Fruit fly (Drosophila melanogaster): ENCODE measurements around the gene CG44014.

Gene CG44014

dm6 chr3R:15508631-15509030, at the start of gene CG44014:
Gene CG44014, minus strand, starts transcription at chr3R:15508886.
- TF ChIP-seq Pif1A (GFP tag; optimal IDR thresholded peaks at IDR 0.05) (no peak), D1 (tag; optimal IDR thresholded peaks at IDR 0.05) (no peak), CG17806 (tag; optimal IDR thresholded peaks at IDR 0.05) (no peak), CG9948 (tag; optimal IDR thresholded peaks at IDR 0.05) (no peak), CG13204 (GFP tag; optimal IDR thresholded peaks at IDR 0.05) (no peak), fd96Ca (GFP tag; IDR thresholded peaks at IDR 0.05) (no peak), EcR (GFP tag; optimal IDR thresholded peaks at IDR 0.05) (no peak), CG14655 (GFP tag; optimal IDR thresholded peaks at IDR 0.05) (no peak), CG15710 (tag; optimal IDR thresholded peaks at IDR 0.05) (no peak), CG12605 (GFP tag; IDR thresholded peaks at IDR 0.05) (no peak), CG4496 (GFP tag; IDR thresholded peaks at IDR 0.05) (no peak), rn (GFP tag; IDR thresholded peaks at IDR 0.05) (no peak), CG32121 (GFP tag; IDR thresholded peaks at IDR 0.05) (no peak), Snoo (tag; optimal IDR thresholded peaks at IDR 0.05) (no peak), gl (tag; optimal IDR thresholded peaks at IDR 0.05) (no peak), Pif1B (GFP tag; optimal IDR thresholded peaks at IDR 0.05) (no peak), Ets98B (GFP tag; IDR thresholded peaks at IDR 0.05) (no peak), CG8159 (tag; optimal IDR thresholded peaks at IDR 0.05) (no peak), CG34367 (tag; optimal IDR thresholded peaks at IDR 0.05) (no peak), CG10348 (GFP tag; IDR thresholded peaks at IDR 0.05) (no peak)

dm6 chr3R:15557308-15557707, 48.6 kb upstream of the CG44014 start:
- TF ChIP-seq EcR (GFP tag; optimal IDR thresholded peaks at IDR 0.05) (no peak), D1 (tag; optimal IDR thresholded peaks at IDR 0.05) (no peak), CG32121 (GFP tag; IDR thresholded peaks at IDR 0.05) (no peak), fd96Ca (GFP tag; IDR thresholded peaks at IDR 0.05) (no peak), CG34367 (tag; optimal IDR thresholded peaks at IDR 0.05) (no peak), CG12605 (GFP tag; IDR thresholded peaks at IDR 0.05) (no peak), Pif1B (GFP tag; optimal IDR thresholded peaks at IDR 0.05) (no peak), gl (tag; optimal IDR thresholded peaks at IDR 0.05) (no peak), CG13204 (GFP tag; optimal IDR thresholded peaks at IDR 0.05) (no peak), CG4496 (GFP tag; IDR thresholded peaks at IDR 0.05) (no peak), CG15710 (tag; optimal IDR thresholded peaks at IDR 0.05) (no peak), Snoo (tag; optimal IDR thresholded peaks at IDR 0.05) (no peak), rn (GFP tag; IDR thresholded peaks at IDR 0.05) (no peak), Ets98B (GFP tag; IDR thresholded peaks at IDR 0.05) (no peak), CG8301 (tag; optimal IDR thresholded peaks at IDR 0.05) (no peak), CG17806 (tag; optimal IDR thresholded peaks at IDR 0.05) (no peak), CG9948 (tag; optimal IDR thresholded peaks at IDR 0.05) (no peak), Pif1A (GFP tag; optimal IDR thresholded peaks at IDR 0.05) (no peak)

DNA sequence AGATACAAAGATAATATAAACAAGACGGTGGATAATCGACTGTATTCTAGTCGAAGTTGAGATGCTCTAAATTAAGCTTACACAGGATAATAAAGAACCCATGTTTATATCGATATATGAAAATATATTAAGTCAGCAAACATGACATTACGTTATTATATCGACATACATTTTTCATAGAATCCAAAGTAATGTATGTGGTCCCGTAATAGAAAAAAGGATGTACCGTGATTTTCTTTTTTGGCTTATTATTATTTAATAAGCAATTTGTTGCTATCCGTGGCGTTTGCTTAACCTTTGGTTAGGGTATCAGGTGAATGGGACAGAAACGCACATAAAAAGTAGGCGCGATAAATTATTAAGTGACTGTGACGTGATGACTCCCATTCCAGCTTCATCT, 47.8 kb upstream of the CG44014 start:
- TF ChIP-seq CG15710 (tag; optimal IDR thresholded peaks at IDR 0.05) (peak; percentile 87), CG32121 (GFP tag; IDR thresholded peaks at IDR 0.05) (no peak), rn (GFP tag; IDR thresholded peaks at IDR 0.05) (no peak), CG34367 (tag; optimal IDR thresholded peaks at IDR 0.05) (peak; percentile 71), Snoo (tag; optimal IDR thresholded peaks at IDR 0.05) (no peak), gl (tag; optimal IDR thresholded peaks at IDR 0.05) (peak; percentile 63), D1 (tag; optimal IDR thresholded peaks at IDR 0.05) (peak; percentile 41), CG17806 (tag; optimal IDR thresholded peaks at IDR 0.05) (peak; percentile 82), Pif1B (GFP tag; optimal IDR thresholded peaks at IDR 0.05) (peak; percentile 65), CG8159 (tag; optimal IDR thresholded peaks at IDR 0.05) (peak; percentile 91), CG12605 (GFP tag; IDR thresholded peaks at IDR 0.05) (no peak), CG9948 (tag; optimal IDR thresholded peaks at IDR 0.05) (peak; percentile 80), CG4496 (GFP tag; IDR thresholded peaks at IDR 0.05) (0 out of 3 replicates have a peak, but pooled peaks have one; percentile 22), CG10348 (GFP tag; IDR thresholded peaks at IDR 0.05) (no peak), CG14655 (GFP tag; optimal IDR thresholded peaks at IDR 0.05) (peak; percentile 59), fd96Ca (GFP tag; IDR thresholded peaks at IDR 0.05) (no peak), CG8301 (tag; optimal IDR thresholded peaks at IDR 0.05) (peak; percentile 46), Pif1A (GFP tag; optimal IDR thresholded peaks at IDR 0.05) (peak; percentile 69), CG13204 (GFP tag; optimal IDR thresholded peaks at IDR 0.05) (peak; percentile 41)

DNA sequence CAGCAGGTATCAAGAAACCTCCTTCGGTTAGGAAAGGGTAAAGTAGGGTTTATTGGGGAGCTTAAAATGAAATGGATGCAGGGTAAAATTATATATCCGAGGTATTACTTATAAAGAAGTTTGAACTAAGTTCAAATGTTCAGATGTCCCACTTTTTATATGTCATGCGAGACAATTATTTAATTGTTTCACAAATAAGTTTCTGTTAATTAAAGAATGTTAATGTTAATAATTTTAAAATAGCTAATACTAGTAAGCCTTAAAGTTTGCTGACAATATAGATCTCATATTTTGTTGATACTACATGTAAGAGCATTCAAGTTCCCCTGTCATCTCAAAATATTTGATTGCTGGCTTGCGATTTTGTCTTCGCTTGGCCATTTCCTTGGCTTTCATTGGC, 46.0 kb upstream of the CG44014 start:
- no peak for TF ChIP-seq CG12605 (GFP tag; IDR thresholded peaks at IDR 0.05)
- TF ChIP-seq CG10348 (GFP tag; IDR thresholded peaks at IDR 0.05), result no peak
- TF ChIP-seq CG34367 (tag; optimal IDR thresholded peaks at IDR 0.05), result no peak
- TF ChIP-seq D1 (tag; optimal IDR thresholded peaks at IDR 0.05), result no peak
- TF ChIP-seq fd96Ca (GFP tag; IDR thresholded peaks at IDR 0.05), result no peak
- TF ChIP-seq rn (GFP tag; IDR thresholded peaks at IDR 0.05), result no peak
- TF ChIP-seq Pif1B (GFP tag; optimal IDR thresholded peaks at IDR 0.05), result no peak
- TF ChIP-seq CG8159 (tag; optimal IDR thresholded peaks at IDR 0.05), result peak; percentile 52
- no peak for TF ChIP-seq Pif1A (GFP tag; optimal IDR thresholded peaks at IDR 0.05)
- TF ChIP-seq CG9948 (tag; optimal IDR thresholded peaks at IDR 0.05), result peak; percentile 34
- no peak for TF ChIP-seq CG4496 (GFP tag; IDR thresholded peaks at IDR 0.05)
- peak; percentile 4 for TF ChIP-seq Snoo (tag; optimal IDR thresholded peaks at IDR 0.05)
- TF ChIP-seq Ets98B (GFP tag; IDR thresholded peaks at IDR 0.05), result no peak
- peak; percentile 49 for TF ChIP-seq CG15710 (tag; optimal IDR thresholded peaks at IDR 0.05)
- no peak for TF ChIP-seq gl (tag; optimal IDR thresholded peaks at IDR 0.05)
- TF ChIP-seq CG8301 (tag; optimal IDR thresholded peaks at IDR 0.05), result no peak
- TF ChIP-seq CG17806 (tag; optimal IDR thresholded peaks at IDR 0.05), result peak; percentile 26
- no peak for TF ChIP-seq CG32121 (GFP tag; IDR thresholded peaks at IDR 0.05)

- no peak for TF ChIP-seq CG32121 (GFP tag; IDR thresholded peaks at IDR 0.05)
- TF ChIP-seq EcR (GFP tag; optimal IDR thresholded peaks at IDR 0.05), result peak; percentile 10
These were observed 44.9 kb upstream of the CG44014 start for dm6 chr3R:15553566-15553965.

dm6 chr3R:15552733-15553132, 44.0 kb upstream of the CG44014 start, which contains the start of gene AOX4:
Gene AOX4, minus strand, starts transcription at chr3R:15552833.
- no peak for TF ChIP-seq gl (tag; optimal IDR thresholded peaks at IDR 0.05)
- TF ChIP-seq CG8301 (tag; optimal IDR thresholded peaks at IDR 0.05), result no peak
- TF ChIP-seq Ets98B (GFP tag; IDR thresholded peaks at IDR 0.05), result no peak
- no peak for TF ChIP-seq CG17806 (tag; optimal IDR thresholded peaks at IDR 0.05)
- no peak for TF ChIP-seq CG10348 (GFP tag; IDR thresholded peaks at IDR 0.05)
- TF ChIP-seq CG14655 (GFP tag; optimal IDR thresholded peaks at IDR 0.05), result no peak
- TF ChIP-seq CG13204 (GFP tag; optimal IDR thresholded peaks at IDR 0.05), result no peak
- TF ChIP-seq Pif1A (GFP tag; optimal IDR thresholded peaks at IDR 0.05), result no peak
- TF ChIP-seq CG8159 (tag; optimal IDR thresholded peaks at IDR 0.05), result no peak
